Fruit fly (Drosophila melanogaster) whole organism, embryonic: ENCODE data around the gene eIF2gamma.
A peak's percentile ranks its signal among the peaks of the same experiment; 100 is the strongest.

Source experiments
- B-H2 ChIP-seq: fragments of 200-800 bp; sonication (Bioruptor generic); optimal IDR thresholded peaks from 2 replicates; lab custom pipeline; 2018; ENCODE audit warnings: missing biosample characterization, mild to moderate bottlenecking, missing genetic modification characterization
- CG10654 ChIP-seq: fragments of 200-800 bp; sonication (Bioruptor generic); optimal IDR thresholded peaks from 2 replicates; lab custom pipeline; 2016; ENCODE audit warnings: missing biosample characterization, missing genetic modification characterization
- CG12659 ChIP-seq: fragments of 200-800 bp; sonication (Bioruptor generic); optimal IDR thresholded peaks from 3 replicates; lab custom pipeline; 2017; ENCODE audit warnings: mild to moderate bottlenecking, missing biosample characterization, missing genetic modification reagents, missing genetic modification characterization
- CG13287 ChIP-seq: fragments of 200-800 bp; sonication (Bioruptor generic); IDR thresholded peaks from 2 replicates; pipeline ENCODE4 v1.3.6; 2022; ENCODE audit warnings: missing biosample characterization, missing genetic modification characterization; ENCODE audit not compliant: partially characterized antibody
- CG15479 ChIP-seq: fragments of 200-800 bp; sonication (Bioruptor generic); optimal IDR thresholded peaks from 3 replicates; lab custom pipeline; 2019; ENCODE audit warnings: missing biosample characterization, mild to moderate bottlenecking, missing genetic modification characterization, moderate library complexity
- CG15601 ChIP-seq: fragments of 200-800 bp; sonication (Bioruptor generic); optimal IDR thresholded peaks from 3 replicates; lab custom pipeline; 2019; ENCODE audit warnings: missing biosample characterization, mild to moderate bottlenecking, missing genetic modification characterization, moderate library complexity
- CG1602 ChIP-seq: fragments of 200-800 bp; sonication (Bioruptor generic); optimal IDR thresholded peaks from 3 replicates; lab custom pipeline; 2016; ENCODE audit warnings: missing biosample characterization, missing genetic modification characterization
- CG17186 ChIP-seq: fragments of 200-800 bp; sonication (Bioruptor generic); optimal IDR thresholded peaks from 3 replicates; lab custom pipeline; 2017; ENCODE audit warnings: missing biosample characterization, missing genetic modification reagents, missing genetic modification characterization
- CG17568 ChIP-seq: fragments of 200-800 bp; sonication (Bioruptor generic); optimal IDR thresholded peaks from 2 replicates; lab custom pipeline; 2018; ENCODE audit warnings: missing biosample characterization, mild to moderate bottlenecking, missing genetic modification characterization, moderate library complexity
- CG17802 ChIP-seq: fragments of 200-800 bp; sonication (Bioruptor generic); optimal IDR thresholded peaks from 2 replicates; lab custom pipeline; 2018; ENCODE audit warnings: missing biosample characterization, mild to moderate bottlenecking, missing genetic modification characterization, moderate library complexity
- CG1832 ChIP-seq: fragments of 200-800 bp; sonication (Bioruptor generic); optimal IDR thresholded peaks from 2 replicates; lab custom pipeline; 2017; ENCODE audit warnings: missing biosample characterization, mild to moderate bottlenecking, missing genetic modification characterization, inconsistent platforms
- CG2199 ChIP-seq: fragments of 200-800 bp; sonication (Bioruptor generic); IDR thresholded peaks from 3 replicates; pipeline ENCODE4 v1.3.6; 2022; ENCODE audit warnings: missing biosample characterization, missing genetic modification characterization
- CG32532 ChIP-seq: fragments of 200-800 bp; sonication (Bioruptor generic); IDR thresholded peaks from 2 replicates; pipeline ENCODE4 v1.3.6; 2022; ENCODE audit warnings: missing biosample characterization, missing genetic modification characterization
- CG43689 ChIP-seq: fragments of 200-800 bp; sonication (Bioruptor generic); IDR thresholded peaks from 2 replicates; pipeline ENCODE4 v1.3.6; 2022; ENCODE audit warnings: missing biosample characterization, missing genetic modification characterization
- CG5953 ChIP-seq: fragments of 200-800 bp; sonication (Bioruptor generic); IDR thresholded peaks from 2 replicates; pipeline ENCODE4 v1.3.6; 2022; ENCODE audit warnings: missing biosample characterization, missing genetic modification characterization
- CG6683 ChIP-seq: fragments of 200-800 bp; sonication (Bioruptor generic); optimal IDR thresholded peaks from 2 replicates; lab custom pipeline; 2017; ENCODE audit warnings: missing biosample characterization, mild to moderate bottlenecking, missing genetic modification characterization, missing genetic modification reagents
- CG7839 ChIP-seq: fragments of 200-800 bp; sonication (Bioruptor generic); optimal IDR thresholded peaks from 3 replicates; lab custom pipeline; 2018; ENCODE audit warnings: missing biosample characterization, mild to moderate bottlenecking, missing genetic modification characterization, moderate library complexity
- CG9876 ChIP-seq: fragments of 200-800 bp; sonication (Bioruptor generic); optimal IDR thresholded peaks from 2 replicates; lab custom pipeline; 2016; ENCODE audit warnings: missing biosample characterization, missing genetic modification characterization
- CoRest ChIP-seq: fragments of 200-800 bp; sonication (Bioruptor generic); optimal IDR thresholded peaks from 3 replicates; lab custom pipeline; 2018; ENCODE audit warnings: missing biosample characterization, mild to moderate bottlenecking, missing genetic modification characterization, moderate library complexity
- Dad ChIP-seq: fragments of 200-800 bp; sonication (Bioruptor generic); optimal IDR thresholded peaks from 3 replicates; lab custom pipeline; 2016; ENCODE audit warnings: missing biosample characterization, missing genetic modification characterization
- Dll ChIP-seq: fragments of 200-800 bp; sonication (Bioruptor generic); IDR thresholded peaks from 4 replicates; pipeline ENCODE4 v1.3.6; 2022; ENCODE audit warnings: missing biosample characterization, missing genetic modification characterization; ENCODE audit not compliant: partially characterized antibody
- GATAe ChIP-seq: fragments of 200-800 bp; sonication (Bioruptor generic); conservative IDR thresholded peaks from 2 replicates; pipeline ENCODE4 v1.3.6; 2022; ENCODE audit warnings: missing biosample characterization, missing genetic modification characterization
- HLHmδ ChIP-seq: fragments of 200-800 bp; sonication (Bioruptor generic); optimal IDR thresholded peaks from 2 replicates; lab custom pipeline; 2018; ENCODE audit warnings: missing biosample characterization, mild to moderate bottlenecking, missing genetic modification characterization, moderate library complexity
- Lhr ChIP-seq: fragments of 200-800 bp; sonication (Bioruptor generic); optimal IDR thresholded peaks from 3 replicates; lab custom pipeline; 2017; ENCODE audit warnings: mild to moderate bottlenecking, missing biosample characterization, missing genetic modification reagents, missing genetic modification characterization
- MESR4 ChIP-seq: fragments of 200-800 bp; sonication (Bioruptor generic); optimal IDR thresholded peaks from 2 replicates; lab custom pipeline; 2018; ENCODE audit warnings: missing biosample characterization, mild to moderate bottlenecking, missing genetic modification characterization, moderate library complexity
- Mrtf ChIP-seq: fragments of 200-800 bp; sonication (Bioruptor generic); IDR thresholded peaks from 3 replicates; pipeline ENCODE4 v1.3.6; 2022; ENCODE audit warnings: missing biosample characterization, missing genetic modification characterization
- Oaz ChIP-seq: fragments of 200-800 bp; sonication (Bioruptor generic); IDR thresholded peaks from 2 replicates; pipeline ENCODE4 v1.3.6; 2022; ENCODE audit warnings: missing biosample characterization, missing genetic modification characterization
- Spps ChIP-seq: fragments of 200-800 bp; sonication (Bioruptor generic); optimal IDR thresholded peaks from 2 replicates; lab custom pipeline; 2018; ENCODE audit warnings: missing biosample characterization, mild to moderate bottlenecking, missing genetic modification characterization
- Sry-δ ChIP-seq: fragments of 200-800 bp; sonication (Bioruptor generic); optimal IDR thresholded peaks from 2 replicates; lab custom pipeline; 2016; ENCODE audit warnings: missing biosample characterization, missing genetic modification characterization
- ash1 ChIP-seq: fragments of 200-800 bp; sonication (Bioruptor generic); optimal IDR thresholded peaks from 2 replicates; lab custom pipeline; 2018; ENCODE audit warnings: missing biosample characterization, mild to moderate bottlenecking, missing genetic modification characterization
- crp ChIP-seq, 2 experiments: fragments of 200-800 bp; sonication (Bioruptor generic); optimal IDR thresholded peaks; 2 replicates in 1 of 2; 3 replicates in 1 of 2; lab custom pipeline; 2017; ENCODE audit warnings: missing biosample characterization in 2 of 2, missing genetic modification characterization in 2 of 2, mild to moderate bottlenecking in 1 of 2, moderate library complexity in 1 of 2
- cwo ChIP-seq: fragments of 200-800 bp; sonication (Bioruptor generic); optimal IDR thresholded peaks from 3 replicates; lab custom pipeline; 2017; ENCODE audit warnings: missing biosample characterization, missing genetic modification characterization, mild to moderate bottlenecking, moderate library complexity, missing genetic modification reagents
- danr ChIP-seq: fragments of 200-800 bp; sonication (Bioruptor generic); IDR thresholded peaks from 2 replicates; pipeline ENCODE4 v1.3.6; 2022; ENCODE audit warnings: missing biosample characterization, missing genetic modification characterization
- disco-r ChIP-seq: fragments of 200-800 bp; sonication (Bioruptor generic); optimal IDR thresholded peaks from 2 replicates; lab custom pipeline; 2016; ENCODE audit warnings: missing biosample characterization, missing genetic modification characterization
- gfzf ChIP-seq: fragments of 200-800 bp; sonication (Bioruptor generic); optimal IDR thresholded peaks from 2 replicates; lab custom pipeline; 2016; ENCODE audit warnings: missing biosample characterization, mild to moderate bottlenecking, missing genetic modification characterization, moderate library complexity
- h ChIP-seq: fragments of >200 bp; optimal IDR thresholded peaks from 2 replicates; lab custom pipeline; 2017
- hbn ChIP-seq: fragments of 200-800 bp; sonication (Bioruptor generic); IDR thresholded peaks from 2 replicates; pipeline ENCODE4 v1.3.6; 2022; ENCODE audit warnings: missing biosample characterization, missing genetic modification characterization; ENCODE audit not compliant: partially characterized antibody
- maf-S ChIP-seq: fragments of 200-800 bp; sonication (Bioruptor generic); optimal IDR thresholded peaks from 2 replicates; lab custom pipeline; 2016; ENCODE audit warnings: missing biosample characterization, missing genetic modification characterization
- nmo ChIP-seq: fragments of 200-800 bp; sonication (Bioruptor generic); optimal IDR thresholded peaks from 2 replicates; lab custom pipeline; 2018; ENCODE audit warnings: missing biosample characterization, mild to moderate bottlenecking, missing genetic modification characterization, moderate library complexity
- oc ChIP-seq: fragments of 200-800 bp; sonication (Bioruptor generic); optimal IDR thresholded peaks from 2 replicates; lab custom pipeline; 2018; ENCODE audit warnings: missing biosample characterization, mild to moderate bottlenecking, missing genetic modification characterization, moderate library complexity
- otp ChIP-seq: fragments of 200-800 bp; sonication (Bioruptor generic); IDR thresholded peaks from 3 replicates; pipeline ENCODE4, ENCODE4 v1.3.6; 2022; ENCODE audit warnings: missing biosample characterization, missing genetic modification characterization
- peb ChIP-seq: fragments of 200-800 bp; sonication (Bioruptor generic); IDR thresholded peaks from 2 replicates; pipeline ENCODE4 v1.3.6; 2022; ENCODE audit warnings: missing biosample characterization, missing genetic modification characterization
- pho ChIP-seq: fragments of 200-800 bp; sonication (Bioruptor generic); optimal IDR thresholded peaks from 2 replicates; lab custom pipeline; 2016; ENCODE audit warnings: missing biosample characterization, missing genetic modification characterization
- psq ChIP-seq: fragments of 200-800 bp; sonication (Bioruptor generic); optimal IDR thresholded peaks from 2 replicates; lab custom pipeline; 2017; ENCODE audit warnings: missing biosample characterization, missing genetic modification characterization
- ro ChIP-seq: fragments of 200-800 bp; sonication (Bioruptor generic); IDR thresholded peaks from 2 replicates; pipeline ENCODE4 v1.3.6; 2022; ENCODE audit warnings: missing biosample characterization, missing genetic modification characterization
- sens-2 ChIP-seq: fragments of 200-800 bp; sonication (Bioruptor generic); IDR thresholded peaks from 2 replicates; pipeline ENCODE4 v1.3.6; 2022; ENCODE audit warnings: missing biosample characterization, missing genetic modification characterization
- ssp ChIP-seq: fragments of 200-800 bp; sonication (Bioruptor generic); IDR thresholded peaks from 2 replicates; pipeline ENCODE4 v1.3.6; 2022; ENCODE audit warnings: missing biosample characterization, missing genetic modification characterization
- tin ChIP-seq: fragments of 200-800 bp; sonication (Bioruptor generic); optimal IDR thresholded peaks from 3 replicates; lab custom pipeline; 2016; ENCODE audit warnings: missing biosample characterization, missing genetic modification characterization

Gene eIF2gamma

DNA sequence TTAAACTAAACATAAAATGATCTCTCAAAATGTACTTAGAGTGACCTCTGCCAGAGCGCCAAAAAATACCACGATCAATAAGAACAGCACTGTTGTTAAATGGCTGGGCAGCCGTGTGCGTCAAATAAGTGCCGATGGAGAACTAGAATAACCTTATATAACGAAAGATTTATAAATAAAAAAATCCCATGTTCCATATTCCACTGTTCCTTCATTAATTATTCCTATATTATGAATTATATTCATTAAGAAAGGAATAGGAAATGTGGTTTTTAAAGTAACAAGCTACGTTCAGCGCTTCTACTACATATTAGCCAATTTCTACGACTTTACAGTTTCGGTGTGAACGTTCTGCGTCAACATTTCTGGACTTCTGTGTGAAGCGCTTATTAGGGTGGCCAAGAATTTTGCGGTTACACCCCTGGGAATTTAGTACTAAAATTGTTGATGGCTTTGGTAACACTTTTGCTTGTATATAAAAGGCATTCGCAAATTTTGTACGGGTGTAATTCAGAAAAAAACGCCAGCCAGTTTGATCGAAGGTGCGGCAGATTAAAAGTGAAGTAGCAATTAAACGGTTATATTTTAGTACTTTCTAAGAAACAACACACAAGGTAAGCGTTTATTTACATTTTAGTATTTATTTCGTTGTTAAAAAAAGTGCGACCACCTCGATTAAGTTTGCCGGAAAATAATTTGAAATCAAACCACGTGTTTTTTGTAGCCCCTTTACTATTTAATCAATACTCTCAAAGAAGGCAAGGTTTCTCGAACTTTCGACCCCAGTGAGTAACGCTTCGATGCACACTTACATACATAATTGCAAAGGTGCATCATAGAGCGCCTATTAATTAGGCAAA lies 20.8 kb downstream of the eIF2gamma start, which contains the start of the genes tefu and Hsc70-4 (continued):
- TF ChIP-seq crp (GFP tag; optimal IDR thresholded peaks at IDR 0.05; lab: Kevin White, UChicago) = peak in 1 of 2 experiments; percentile 48
- TF ChIP-seq pho (GFP tag; lab: Kevin White, UChicago) = peak; percentile 62
- no peak for TF ChIP-seq ash1 (GFP tag; lab: Kevin White, UChicago)
- peak; percentile 1 for TF ChIP-seq Spps (tag; lab: Kevin White, UChicago)
- no peak for TF ChIP-seq CG6683
- peak; percentile 91 for TF ChIP-seq CoRest (tag; lab: Kevin White, UChicago)
- peak; percentile 76 for TF ChIP-seq CG7839
- peak; percentile 60; the same call in 1 of the 2 replicates for TF ChIP-seq Oaz
- peak; percentile 61 for TF ChIP-seq MESR4 (GFP tag; lab: Kevin White, UChicago)
- TF ChIP-seq CG9876 (GFP tag; lab: Kevin White, UChicago) = peak; percentile 64
- TF ChIP-seq h = no peak
- peak; percentile 89 for TF ChIP-seq CG17186 (GFP tag; lab: Kevin White, UChicago)
- TF ChIP-seq CG1832 (GFP tag; lab: Kevin White, UChicago) = no peak
- TF ChIP-seq CG15479 (GFP tag; lab: Kevin White, UChicago) = no peak
- no peak for TF ChIP-seq cwo (GFP tag; lab: Kevin White, UChicago)
- peak; percentile 99 for TF ChIP-seq ssp (GFP tag; lab: Robert Waterston, UW)
- peak; percentile 86 for TF ChIP-seq CG1602 (GFP tag; lab: Kevin White, UChicago)
- TF ChIP-seq tin = peak; percentile 78
- peak; percentile 80 for TF ChIP-seq CG32532 (GFP tag; lab: Robert Waterston, UW)
- TF ChIP-seq gfzf (GFP tag; lab: Kevin White, UChicago) = peak; percentile 96
- TF ChIP-seq Mrtf = peak; percentile 83
- 0 out of 2 replicates have a peak, but pooled peaks have one; percentile 34 for TF ChIP-seq CG5953 (GFP tag; lab: Robert Waterston, UW)
- TF ChIP-seq sens-2 (GFP tag; lab: Robert Waterston, UW) = no peak
- TF ChIP-seq CG17802 = peak; percentile 97
- no peak for TF ChIP-seq psq
- TF ChIP-seq B-H2 = peak; percentile 64
- TF ChIP-seq peb (GFP tag; lab: Robert Waterston, UW) = peak; percentile 49; the same call in 1 of the 2 replicates
- peak; percentile 68; the same call in 1 of the 3 replicates for TF ChIP-seq otp
- peak; percentile 76 for TF ChIP-seq maf-S
- TF ChIP-seq CG13287 (GFP tag; lab: Robert Waterston, UW) = peak; percentile 31
- TF ChIP-seq CG10654 (GFP tag; lab: Kevin White, UChicago) = peak; percentile 81
- no peak for TF ChIP-seq HLHmδ
- no peak for TF ChIP-seq Dll (GFP tag; lab: Robert Waterston, UW)
- peak; percentile 64; the same call in 2 of the 3 replicates for TF ChIP-seq CG2199 (GFP tag; lab: Robert Waterston, UW)
- TF ChIP-seq disco-r (GFP tag; lab: Kevin White, UChicago) = no peak
- TF ChIP-seq CG15601 (tag; lab: Kevin White, UChicago) = peak; percentile 57
- TF ChIP-seq Sry-δ = peak; percentile 53
- peak; percentile 95 for TF ChIP-seq Lhr (GFP tag; lab: Kevin White, UChicago)
- peak; percentile 70; the same call in 1 of the 2 replicates for TF ChIP-seq danr (GFP tag; lab: Robert Waterston, UW)
- TF ChIP-seq GATAe = no peak
- no peak for TF ChIP-seq CG43689 (GFP tag; lab: Robert Waterston, UW)
- TF ChIP-seq hbn (GFP tag; lab: Robert Waterston, UW) = no peak
- TF ChIP-seq CG12659 (GFP tag; lab: Kevin White, UChicago) = peak; percentile 80
- TF ChIP-seq oc (tag; lab: Kevin White, UChicago) = no peak
- peak; percentile 66; the same call in 1 of the 2 replicates for TF ChIP-seq ro (GFP tag; lab: Robert Waterston, UW)
- TF ChIP-seq Dad (GFP tag; lab: Kevin White, UChicago) = peak; percentile 68
- TF ChIP-seq nmo (GFP tag; lab: Kevin White, UChicago) = peak; percentile 89
- TF ChIP-seq CG17568 = no peak
